Worm (Caenorhabditis elegans): Measurements from ENCODE around the gene rnp-3.

ce11 chrIV:4135744-4136143, 38.1 kb upstream of the rnp-3 start, which contains the start of gene F49F1.17:
- TF ChIP-seq hmg-4 (GFP tag; optimal IDR thresholded peaks at IDR 0.05) (no peak), flt-1 (GFP tag; IDR thresholded peaks at IDR 0.05) (no peak), hmbx-1 (tag; optimal IDR thresholded peaks at IDR 0.05) (no peak), ets-7 (tag; optimal IDR thresholded peaks at IDR 0.05) (no peak), tbx-37 (GFP tag; conservative IDR thresholded peaks at IDR 0.05) (no peak), tbx-11 (GFP tag; IDR thresholded peaks at IDR 0.05) (no peak), ama-1 (optimal IDR thresholded peaks at IDR 0.05) (no peak), aly-1 (tag; optimal IDR thresholded peaks at IDR 0.05) (no peak), B0310.2 (tag; optimal IDR thresholded peaks at IDR 0.05) (no peak), F13C5.2 (tag; optimal IDR thresholded peaks at IDR 0.05) (no peak), sea-1 (GFP tag; conservative IDR thresholded peaks at IDR 0.05) (no peak), ceh-13 (GFP tag; optimal IDR thresholded peaks at IDR 0.05) (no peak), tra-4 (tag; optimal IDR thresholded peaks at IDR 0.05) (no peak)

All from whole organism, early embryonic.